Worm (Caenorhabditis elegans) whole organism, L3 larva: ENCODE measurements around the gene irk-1.

Source experiments
- aly-2 ChIP-seq: fragments of 150-350 bp; optimal IDR thresholded peaks from 2 replicates; lab custom pipeline; 2014; ENCODE audit warnings: missing biosample characterization, missing genetic modification characterization
- mdl-1 ChIP-seq: fragments of 150-350 bp; optimal IDR thresholded peaks from 2 replicates; lab custom pipeline; 2014; ENCODE audit warnings: missing biosample characterization, missing genetic modification characterization
- nfya-1 ChIP-seq: sonication (generic microtip); optimal IDR thresholded peaks from 2 replicates; lab custom pipeline; 2017; ENCODE audit warnings: missing genetic modification characterization, mild to moderate bottlenecking, missing compliant biosample characterization, antibody characterized with exemption, moderate library complexity; ENCODE audit not compliant: insufficient read depth
- nhr-11 ChIP-seq: fragments of 150-350 bp; optimal IDR thresholded peaks from 2 replicates; lab custom pipeline; 2014; ENCODE audit warnings: missing biosample characterization, missing genetic modification characterization
- nhr-237 ChIP-seq: fragments of 150-350 bp; optimal IDR thresholded peaks from 2 replicates; lab custom pipeline; 2014; ENCODE audit warnings: missing biosample characterization, missing genetic modification characterization
- nhr-28 ChIP-seq: fragments of 150-350 bp; optimal IDR thresholded peaks from 2 replicates; lab custom pipeline; 2014; ENCODE audit warnings: missing biosample characterization, missing genetic modification characterization
- unc-62 ChIP-seq: fragments of 150-350 bp; sonication (generic microtip); optimal IDR thresholded peaks from 4 replicates; lab custom pipeline; 2014; ENCODE audit warnings: missing biosample characterization, missing genetic modification reagents, missing genetic modification characterization
- zag-1 ChIP-seq: fragments of 150-350 bp; optimal IDR thresholded peaks from 2 replicates; lab custom pipeline; 2014; ENCODE audit warnings: missing biosample characterization, missing genetic modification characterization

DNA sequence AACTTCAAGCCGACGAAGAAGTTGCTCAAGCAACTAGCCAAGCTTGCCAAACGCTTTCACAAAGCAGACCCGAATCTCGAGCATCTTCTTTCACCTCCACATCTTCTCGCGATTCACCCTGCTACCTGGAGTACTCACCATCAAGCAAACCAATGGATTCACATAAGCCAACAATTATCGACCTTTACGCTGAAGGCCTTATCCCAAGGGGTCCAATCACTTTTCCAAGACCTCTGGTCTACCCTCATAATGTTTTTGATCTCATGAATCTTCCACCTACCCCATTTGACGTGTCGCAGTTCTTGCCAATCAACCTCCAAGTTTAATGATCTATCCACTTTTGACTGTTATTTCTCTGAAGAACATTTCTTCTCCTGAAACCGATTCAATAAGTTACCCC, 34.6 kb downstream of the irk-1 start:
- TF ChIP-seq aly-2 (tag; lab: Kevin White, UChicago) (no peak), nhr-11 (tag; lab: Kevin White, UChicago) (no peak), nhr-28 (tag; lab: Kevin White, UChicago) (no peak), nhr-237 (tag; lab: Kevin White, UChicago) (no peak), mdl-1 (no peak), nfya-1 (tag; lab: Kevin White, UChicago) (no peak), zag-1 (tag; lab: Kevin White, UChicago) (no peak), unc-62 (GFP tag; lab: Kevin White, UChicago) (no peak)
